Worm (Caenorhabditis elegans) whole organism, young adult: ENCODE measurements around the gene Y22D7AL.3.
A peak's percentile ranks its signal among the peaks of the same experiment; 100 is the strongest.

Experiments used
- D2030.7 ChIP-seq: fragments of 200-800 bp; sonication (Bioruptor generic); IDR thresholded peaks from 2 replicates; pipeline ENCODE4 v1.3.6; 2022; ENCODE audit warnings: missing genetic modification reagents, missing genetic modification characterization, missing compliant biosample characterization
- hlh-26 ChIP-seq: fragments of 200-800 bp; sonication (Bioruptor generic); conservative IDR thresholded peaks from 2 replicates; pipeline ENCODE4 v1.3.6; 2022; ENCODE audit warnings: missing genetic modification reagents, missing genetic modification characterization, missing compliant biosample characterization
- mes-4 ChIP-seq: sonication (generic microtip); optimal IDR thresholded peaks from 2 replicates; lab custom pipeline; 2016; ENCODE audit warnings: missing genotype, missing genetic modification characterization, missing compliant biosample characterization
- nhr-90 ChIP-seq: sonication (generic microtip); optimal IDR thresholded peaks from 2 replicates; lab custom pipeline; 2016; ENCODE audit warnings: missing genotype, mild to moderate bottlenecking, missing genetic modification characterization, missing compliant biosample characterization
- tbp1 ChIP-seq: fragments of 200-800 bp; sonication (Bioruptor generic); optimal IDR thresholded peaks from 2 replicates; lab custom pipeline; 2018; ENCODE audit warnings: mild to moderate bottlenecking, missing genetic modification characterization, missing compliant biosample characterization
- unc-62 ChIP-seq: fragments of 150-350 bp; optimal IDR thresholded peaks from 2 replicates; lab custom pipeline; 2014; ENCODE audit warnings: missing biosample characterization, missing genetic modification reagents, missing genetic modification characterization
- zfh-2 ChIP-seq: fragments of 200-800 bp; sonication (Bioruptor generic); conservative IDR thresholded peaks from 2 replicates; pipeline ENCODE4 v1.3.6; 2022; ENCODE audit warnings: missing genetic modification reagents, missing genetic modification characterization, missing compliant biosample characterization
- zim-3 ChIP-seq: sonication (generic microtip); optimal IDR thresholded peaks from 2 replicates; lab custom pipeline; 2017; ENCODE audit warnings: mild to moderate bottlenecking, missing genetic modification characterization, moderate library complexity, missing compliant biosample characterization
- ztf-3 ChIP-seq: fragments of 200-800 bp; sonication (Bioruptor generic); optimal IDR thresholded peaks from 2 replicates; lab custom pipeline; 2018; ENCODE audit warnings: mild to moderate bottlenecking, missing genetic modification characterization, missing compliant biosample characterization

- TF ChIP-seq hlh-26 (GFP tag; lab: Robert Waterston, UW) = no peak
- TF ChIP-seq nhr-90 (tag; lab: Kevin White, UChicago) = no peak
- TF ChIP-seq unc-62 = no peak
- TF ChIP-seq zfh-2 (GFP tag; lab: Robert Waterston, UW) = no peak
- TF ChIP-seq mes-4 = no peak
- peak; percentile 88 for TF ChIP-seq tbp1 (GFP tag; lab: Kevin White, UChicago)
- peak; percentile 48 for TF ChIP-seq D2030.7 (GFP tag; lab: Robert Waterston, UW)
- TF ChIP-seq ztf-3 (GFP tag; lab: Kevin White, UChicago) = no peak
- no peak for TF ChIP-seq zim-3 (tag; lab: Kevin White, UChicago)
Observed at ce11 chrIII:1603776-1604175, 37.5 kb upstream of the Y22D7AL.3 start.
